Fruit fly (Drosophila melanogaster) whole organism, pupa: ENCODE measurements around the gene CG10232.

Experiments
- CG10348 ChIP-seq: fragments of 200-800 bp; sonication (Bioruptor generic); IDR thresholded peaks from 2 replicates; pipeline ENCODE4 v1.3.6; 2022; ENCODE audit warnings: missing biosample characterization, missing genetic modification characterization
- CG12605 ChIP-seq: fragments of 200-800 bp; sonication (Bioruptor generic); IDR thresholded peaks from 2 replicates; pipeline ENCODE4 v1.3.6; 2022; ENCODE audit warnings: missing biosample characterization, missing genetic modification characterization
- CG13204 ChIP-seq: fragments of 200-800 bp; sonication (Bioruptor generic); optimal IDR thresholded peaks from 2 replicates; lab custom pipeline; 2018; ENCODE audit warnings: missing biosample characterization, mild to moderate bottlenecking, missing genetic modification characterization, moderate library complexity
- CG14655 ChIP-seq: fragments of 200-800 bp; sonication (Bioruptor generic); optimal IDR thresholded peaks from 3 replicates; lab custom pipeline; 2017; ENCODE audit warnings: mild to moderate bottlenecking, missing biosample characterization, missing genetic modification reagents, missing genetic modification characterization
- CG15710 ChIP-seq: fragments of 200-800 bp; sonication (Bioruptor generic); optimal IDR thresholded peaks from 2 replicates; lab custom pipeline; 2018; ENCODE audit warnings: missing biosample characterization, mild to moderate bottlenecking, missing genetic modification characterization, moderate library complexity
- CG17806 ChIP-seq: fragments of 200-800 bp; sonication (Bioruptor generic); optimal IDR thresholded peaks from 2 replicates; lab custom pipeline; 2018; ENCODE audit warnings: missing biosample characterization, mild to moderate bottlenecking, missing genetic modification characterization, moderate library complexity
- CG32121 ChIP-seq: fragments of 200-800 bp; sonication (Bioruptor generic); IDR thresholded peaks from 2 replicates; pipeline ENCODE4 v1.3.6; 2022; ENCODE audit warnings: missing biosample characterization, missing genetic modification characterization
- CG34367 ChIP-seq: fragments of 200-800 bp; sonication (Bioruptor generic); optimal IDR thresholded peaks from 2 replicates; lab custom pipeline; 2018; ENCODE audit warnings: missing biosample characterization, mild to moderate bottlenecking, missing genetic modification characterization
- CG4496 ChIP-seq: fragments of 200-800 bp; sonication (Bioruptor generic); IDR thresholded peaks from 3 replicates; pipeline ENCODE4 v1.3.6; 2022; ENCODE audit warnings: missing biosample characterization, missing genetic modification characterization
- CG8159 ChIP-seq: fragments of 200-800 bp; sonication (Bioruptor generic); optimal IDR thresholded peaks from 3 replicates; lab custom pipeline; 2018; ENCODE audit warnings: missing biosample characterization, mild to moderate bottlenecking, missing genetic modification characterization, moderate library complexity
- CG8301 ChIP-seq: fragments of 200-800 bp; sonication (Bioruptor generic); optimal IDR thresholded peaks from 2 replicates; lab custom pipeline; 2018; ENCODE audit warnings: missing biosample characterization, mild to moderate bottlenecking, missing genetic modification characterization
- CG9948 ChIP-seq: fragments of 200-800 bp; sonication (Bioruptor generic); optimal IDR thresholded peaks from 2 replicates; lab custom pipeline; 2018; ENCODE audit warnings: missing biosample characterization, mild to moderate bottlenecking, missing genetic modification characterization, moderate library complexity
- D1 ChIP-seq: fragments of 200-800 bp; sonication (Bioruptor generic); optimal IDR thresholded peaks from 2 replicates; lab custom pipeline; 2018; ENCODE audit warnings: missing biosample characterization, mild to moderate bottlenecking, missing genetic modification characterization, moderate library complexity
- EcR ChIP-seq: fragments of 200-800 bp; sonication (Bioruptor generic); optimal IDR thresholded peaks from 3 replicates; lab custom pipeline; 2019; ENCODE audit warnings: missing biosample characterization, missing genetic modification characterization, mild to moderate bottlenecking, moderate library complexity, missing genetic modification reagents
- Ets98B ChIP-seq: fragments of 200-800 bp; sonication (Bioruptor generic); IDR thresholded peaks from 2 replicates; pipeline ENCODE4 v1.3.6; 2022; ENCODE audit warnings: missing biosample characterization, missing genetic modification characterization
- Pif1A ChIP-seq: fragments of 200-800 bp; sonication (Bioruptor generic); optimal IDR thresholded peaks from 3 replicates; lab custom pipeline; 2016; ENCODE audit warnings: missing biosample characterization, missing genetic modification characterization
- Pif1B ChIP-seq: fragments of 200-800 bp; sonication (Bioruptor generic); optimal IDR thresholded peaks from 3 replicates; lab custom pipeline; 2016; ENCODE audit warnings: missing biosample characterization, missing genetic modification characterization
- Snoo ChIP-seq: fragments of 200-800 bp; sonication (Bioruptor generic); optimal IDR thresholded peaks from 3 replicates; lab custom pipeline; 2017; ENCODE audit warnings: missing biosample characterization, mild to moderate bottlenecking, missing genetic modification characterization, inconsistent platforms
- fd96Ca ChIP-seq: fragments of 200-800 bp; sonication (Bioruptor generic); IDR thresholded peaks from 3 replicates; pipeline ENCODE4 v1.3.6; 2022; ENCODE audit warnings: missing biosample characterization, missing genetic modification characterization
- gl ChIP-seq: fragments of 200-800 bp; sonication (Bioruptor generic); optimal IDR thresholded peaks from 2 replicates; lab custom pipeline; 2018; ENCODE audit warnings: missing biosample characterization, mild to moderate bottlenecking, missing genetic modification characterization
- rn ChIP-seq: fragments of 200-800 bp; sonication (Bioruptor generic); IDR thresholded peaks from 2 replicates; pipeline ENCODE4 v1.3.6; 2022; ENCODE audit warnings: missing biosample characterization, missing genetic modification characterization

Gene CG10232

DNA sequence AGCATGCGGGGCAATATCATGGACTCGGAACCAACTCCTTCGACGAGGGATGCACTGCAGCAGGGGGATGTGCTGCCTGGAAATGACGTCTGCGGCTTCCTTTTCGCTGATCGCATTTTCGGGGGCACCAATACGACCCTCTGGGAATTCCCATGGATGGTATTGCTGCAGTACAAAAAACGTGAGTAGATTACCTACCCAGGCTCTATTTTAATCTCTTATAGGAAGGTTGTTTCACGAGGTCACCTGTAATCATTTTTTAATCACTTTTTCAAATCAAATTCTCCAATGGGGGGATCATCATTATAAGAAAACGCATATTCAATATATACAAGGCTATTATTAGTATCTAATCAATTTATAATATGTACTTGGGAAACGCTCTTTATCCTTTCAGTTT, 34.5 kb downstream of the CG10232 start:
- TF ChIP-seq CG10348 (GFP tag; lab: Robert Waterston, UW), result no peak
- no peak for TF ChIP-seq CG34367 (tag; lab: Kevin White, UChicago)
- TF ChIP-seq CG12605 (GFP tag; lab: Robert Waterston, UW), result no peak
- no peak for TF ChIP-seq gl (tag; lab: Kevin White, UChicago)
- no peak for TF ChIP-seq Pif1A (GFP tag; lab: Kevin White, UChicago)
- no peak for TF ChIP-seq EcR (GFP tag; lab: Kevin White, UChicago)
- no peak for TF ChIP-seq CG15710
- no peak for TF ChIP-seq CG4496 (GFP tag; lab: Robert Waterston, UW)
- TF ChIP-seq Snoo, result no peak
- no peak for TF ChIP-seq CG8301 (tag; lab: Kevin White, UChicago)
- no peak for TF ChIP-seq CG32121 (GFP tag; lab: Robert Waterston, UW)
- no peak for TF ChIP-seq CG17806 (tag; lab: Kevin White, UChicago)
- TF ChIP-seq D1 (tag; lab: Kevin White, UChicago), result no peak
- TF ChIP-seq rn (GFP tag; lab: Robert Waterston, UW), result no peak
- TF ChIP-seq CG9948 (tag; lab: Kevin White, UChicago), result no peak

DNA sequence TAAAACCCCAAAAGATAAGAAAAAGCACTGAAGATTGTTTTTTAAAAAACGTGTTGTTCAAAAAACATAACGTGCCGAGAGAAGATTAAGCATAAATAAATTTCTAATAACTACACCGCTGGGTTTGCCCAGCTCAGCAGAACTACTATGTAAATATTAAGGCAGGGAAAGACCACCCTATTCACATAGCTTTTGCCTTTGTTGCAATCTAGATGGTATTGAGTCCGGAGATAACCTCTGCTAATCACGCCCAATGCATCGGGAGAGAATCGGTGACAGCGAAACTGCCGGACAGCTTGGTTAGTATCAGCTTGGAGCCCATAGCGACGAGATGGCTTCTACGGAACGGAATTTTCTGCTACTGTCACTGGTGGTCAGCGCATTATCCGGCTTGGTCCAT, 35.5 kb downstream of the CG10232 start, which contains the start of gene SPE:
SPE (plus strand) TSS at position 301 of the 400 bp plus-strand sequence.
- TF ChIP-seq fd96Ca (no peak), CG17806 (tag; lab: Kevin White, UChicago) (no peak), CG32121 (GFP tag; lab: Robert Waterston, UW) (no peak), CG9948 (tag; lab: Kevin White, UChicago) (no peak), CG8301 (tag; lab: Kevin White, UChicago) (no peak), CG12605 (GFP tag; lab: Robert Waterston, UW) (no peak), Ets98B (GFP tag; lab: Robert Waterston, UW) (no peak)

DNA sequence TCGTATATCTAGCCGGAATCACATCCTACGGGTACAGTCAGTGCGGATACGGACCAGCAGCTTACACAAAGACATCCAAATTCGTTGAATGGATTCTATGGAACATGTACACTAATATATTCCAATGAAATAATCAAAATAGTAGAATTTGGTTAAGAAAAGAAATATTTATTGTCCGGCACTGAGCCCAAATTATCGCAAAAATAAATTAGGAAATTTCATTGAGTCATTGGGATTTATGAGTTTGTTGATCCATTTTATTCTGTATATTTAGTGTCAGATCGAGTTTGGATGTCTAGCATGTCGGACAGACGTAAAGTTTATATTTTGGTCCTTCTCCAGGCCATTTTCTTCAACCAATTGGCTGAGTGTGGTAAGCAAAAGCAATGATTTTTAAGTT, 37.7 kb downstream of the CG10232 start, which contains the start of gene CG18754:
CG18754 (plus strand) TSS at position 301 of the 400 bp plus-strand sequence.
- TF ChIP-seq CG4496 (GFP tag; lab: Robert Waterston, UW), result no peak
- no peak for TF ChIP-seq Pif1A (GFP tag; lab: Kevin White, UChicago)
- TF ChIP-seq gl (tag; lab: Kevin White, UChicago), result no peak
- no peak for TF ChIP-seq CG12605 (GFP tag; lab: Robert Waterston, UW)
- TF ChIP-seq Snoo, result no peak
- no peak for TF ChIP-seq CG13204
- no peak for TF ChIP-seq CG8159 (tag; lab: Kevin White, UChicago)
- no peak for TF ChIP-seq D1 (tag; lab: Kevin White, UChicago)
- TF ChIP-seq CG14655 (GFP tag; lab: Kevin White, UChicago), result no peak
- no peak for TF ChIP-seq CG32121 (GFP tag; lab: Robert Waterston, UW)

DNA sequence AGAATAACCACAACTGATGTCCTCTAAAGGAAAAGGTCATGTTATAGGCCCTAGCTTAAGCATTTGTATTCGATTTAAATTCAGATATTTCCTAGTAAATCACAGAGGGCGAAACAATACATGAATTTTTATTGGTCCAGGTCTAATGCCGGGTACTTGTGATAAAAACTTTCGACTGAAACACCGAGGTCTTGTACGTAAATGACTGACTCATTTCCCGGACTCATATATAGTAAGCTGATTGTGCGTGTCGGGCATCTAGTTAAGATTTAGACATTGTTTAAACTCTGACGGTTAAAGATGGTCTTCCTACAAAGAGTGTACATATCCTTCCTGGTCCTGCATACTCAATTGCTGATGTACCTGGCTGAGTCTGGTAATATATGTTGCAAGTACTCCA, 39.2 kb downstream of the CG10232 start, which contains the start of gene CG16710:
CG16710 (plus strand) TSS at position 301 of the 400 bp plus-strand sequence.
- no peak for TF ChIP-seq CG34367 (tag; lab: Kevin White, UChicago)
- TF ChIP-seq CG8159 (tag; lab: Kevin White, UChicago), result no peak
- no peak for TF ChIP-seq CG10348 (GFP tag; lab: Robert Waterston, UW)
- no peak for TF ChIP-seq CG32121 (GFP tag; lab: Robert Waterston, UW)
- TF ChIP-seq D1 (tag; lab: Kevin White, UChicago), result no peak
- no peak for TF ChIP-seq CG17806 (tag; lab: Kevin White, UChicago)
- TF ChIP-seq CG13204, result no peak
- TF ChIP-seq EcR (GFP tag; lab: Kevin White, UChicago), result no peak
- no peak for TF ChIP-seq Pif1A (GFP tag; lab: Kevin White, UChicago)

DNA sequence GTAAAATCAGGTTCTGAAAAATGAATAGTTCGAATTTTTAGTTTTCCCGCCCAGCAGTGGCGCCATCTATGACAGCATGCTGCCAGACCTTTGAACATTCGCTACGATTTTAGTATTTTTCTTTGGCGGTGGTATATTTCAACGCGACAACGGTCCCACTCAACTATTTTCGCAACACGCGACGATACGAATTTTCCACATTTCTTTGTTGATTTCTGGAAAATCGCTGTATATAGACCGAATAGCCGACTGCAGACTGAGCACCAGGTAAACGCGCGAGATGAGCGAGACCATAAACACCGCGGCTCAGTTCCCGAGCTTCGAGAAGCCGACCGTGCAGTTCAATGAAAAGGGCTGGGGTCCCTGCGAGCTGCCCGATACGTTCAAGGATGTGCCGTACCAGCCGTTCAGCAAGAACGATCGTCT, 41.5 kb downstream of the CG10232 start, which contains the start of gene eIF3d1:
eIF3d1 (plus strand) TSS at position 129 of the 426 bp plus-strand sequence.
- TF ChIP-seq CG10348 (GFP tag; lab: Robert Waterston, UW), result no peak
- no peak for TF ChIP-seq CG17806 (tag; lab: Kevin White, UChicago)
- TF ChIP-seq CG14655 (GFP tag; lab: Kevin White, UChicago), result no peak
- TF ChIP-seq Pif1A (GFP tag; lab: Kevin White, UChicago), result no peak
- no peak for TF ChIP-seq D1 (tag; lab: Kevin White, UChicago)
- TF ChIP-seq CG8159 (tag; lab: Kevin White, UChicago), result no peak
- no peak for TF ChIP-seq CG12605 (GFP tag; lab: Robert Waterston, UW)
- no peak for TF ChIP-seq CG34367 (tag; lab: Kevin White, UChicago)
- no peak for TF ChIP-seq CG13204
- no peak for TF ChIP-seq Pif1B
- no peak for TF ChIP-seq CG15710
- TF ChIP-seq EcR (GFP tag; lab: Kevin White, UChicago), result no peak
- TF ChIP-seq CG32121 (GFP tag; lab: Robert Waterston, UW), result no peak
- no peak for TF ChIP-seq Snoo
- TF ChIP-seq gl (tag; lab: Kevin White, UChicago), result no peak
- no peak for TF ChIP-seq CG8301 (tag; lab: Kevin White, UChicago)

DNA sequence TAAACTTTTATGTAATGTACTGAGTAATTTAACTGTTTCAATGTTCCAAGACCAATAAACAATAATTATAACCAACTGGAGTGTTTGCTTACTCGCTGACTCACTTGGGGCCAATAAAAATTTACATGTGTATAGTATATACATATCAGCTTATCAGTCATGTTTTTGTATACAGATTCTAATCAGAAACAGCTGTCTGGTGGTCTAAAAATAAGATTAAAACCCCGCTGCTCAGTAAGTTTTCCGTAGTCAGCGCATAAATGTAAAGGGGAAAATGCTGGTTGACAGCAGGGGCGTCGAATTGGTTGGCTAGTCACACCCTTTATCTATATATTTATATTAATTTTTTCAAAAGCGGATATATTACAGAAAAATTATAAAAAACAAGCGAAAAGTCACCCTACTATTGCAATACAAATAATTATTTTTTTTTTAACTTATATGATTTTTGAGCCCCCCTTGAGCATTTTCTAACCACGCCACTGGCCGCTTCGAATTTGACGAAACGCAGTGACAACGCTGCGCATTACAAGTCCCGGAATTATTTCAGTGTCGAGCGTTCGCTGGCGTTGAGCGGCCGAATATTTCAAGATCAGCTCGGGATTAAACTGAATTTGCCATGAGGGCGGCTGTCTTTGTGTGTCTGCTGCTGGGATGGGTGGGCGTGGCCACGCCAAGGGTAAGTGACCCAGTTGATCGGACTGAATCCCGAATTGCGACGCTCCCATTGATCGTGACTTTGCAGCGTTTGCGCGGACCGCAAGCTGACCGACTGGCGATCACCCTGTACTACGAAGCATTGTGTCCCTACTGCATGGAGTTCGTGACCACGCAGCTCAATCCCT, 42.9 kb downstream of the CG10232 start, which contains the start of gene GILT2:
GILT2 (plus strand) TSS at position 547 of the 845 bp plus-strand sequence.
- TF ChIP-seq Pif1A (GFP tag; lab: Kevin White, UChicago) (no peak), CG34367 (tag; lab: Kevin White, UChicago) (peak; percentile 36), fd96Ca (peak; percentile 72), CG12605 (GFP tag; lab: Robert Waterston, UW) (peak; percentile 58), CG15710 (peak; percentile 69), EcR (GFP tag; lab: Kevin White, UChicago) (no peak), CG17806 (tag; lab: Kevin White, UChicago) (peak; percentile 64), CG4496 (GFP tag; lab: Robert Waterston, UW) (0 out of 3 replicates have a peak, but pooled peaks have one; percentile 54), gl (tag; lab: Kevin White, UChicago) (no peak), D1 (tag; lab: Kevin White, UChicago) (no peak), CG8159 (tag; lab: Kevin White, UChicago) (peak; percentile 73), CG32121 (GFP tag; lab: Robert Waterston, UW) (peak; percentile 65), CG13204 (no peak), CG8301 (tag; lab: Kevin White, UChicago) (no peak), rn (GFP tag; lab: Robert Waterston, UW) (peak; percentile 40; the same call in 1 of the 2 replicates), Snoo (peak; percentile 87), CG10348 (GFP tag; lab: Robert Waterston, UW) (0 out of 2 replicates have a peak, but pooled peaks have one; percentile 24), Pif1B (peak; percentile 76), Ets98B (GFP tag; lab: Robert Waterston, UW) (peak; percentile 77), CG14655 (GFP tag; lab: Kevin White, UChicago) (no peak), CG9948 (tag; lab: Kevin White, UChicago) (peak; percentile 56)
- TF ChIP-seq, all 21 proteins: peak for 14
